Fruit fly (Drosophila melanogaster) whole organism, embryonic: ENCODE results near the gene Eato.

ENCODE experiments used
- Abd-B ChIP-seq: fragments of 200-800 bp; sonication (Bioruptor generic); optimal IDR thresholded peaks from 2 replicates; lab custom pipeline; 2018; ENCODE audit warnings: missing biosample characterization, mild to moderate bottlenecking, missing genetic modification characterization, moderate library complexity
- CG10267 ChIP-seq: fragments of 200-800 bp; sonication (Bioruptor generic); optimal IDR thresholded peaks from 2 replicates; lab custom pipeline; 2018; ENCODE audit warnings: missing biosample characterization, mild to moderate bottlenecking, missing genetic modification characterization, moderate library complexity
- CG11456 ChIP-seq: fragments of 200-800 bp; sonication (Bioruptor generic); IDR thresholded peaks from 3 replicates; pipeline ENCODE4 v1.3.6; 2022; ENCODE audit warnings: missing biosample characterization, missing genetic modification characterization
- CG11504 ChIP-seq: fragments of 200-800 bp; sonication (Bioruptor generic); optimal IDR thresholded peaks from 3 replicates; lab custom pipeline; 2019; ENCODE audit warnings: missing biosample characterization, mild to moderate bottlenecking, missing genetic modification characterization, moderate library complexity
- CG12659 ChIP-seq: fragments of 200-800 bp; sonication (Bioruptor generic); optimal IDR thresholded peaks from 3 replicates; lab custom pipeline; 2017; ENCODE audit warnings: mild to moderate bottlenecking, missing biosample characterization, missing genetic modification reagents, missing genetic modification characterization
- CG13287 ChIP-seq: fragments of 200-800 bp; sonication (Bioruptor generic); IDR thresholded peaks from 2 replicates; pipeline ENCODE4 v1.3.6; 2022; ENCODE audit warnings: missing biosample characterization, missing genetic modification characterization; ENCODE audit not compliant: partially characterized antibody
- CG14050 ChIP-seq: fragments of 200-800 bp; sonication (Bioruptor generic); IDR thresholded peaks from 3 replicates; pipeline ENCODE4 v1.3.6; 2022; ENCODE audit warnings: missing biosample characterization, missing genetic modification characterization
- CG14710 ChIP-seq: fragments of 200-800 bp; sonication (Bioruptor generic); optimal IDR thresholded peaks from 3 replicates; lab custom pipeline; 2019; ENCODE audit warnings: missing biosample characterization, mild to moderate bottlenecking, missing genetic modification characterization, moderate library complexity
- CG17186 ChIP-seq: fragments of 200-800 bp; sonication (Bioruptor generic); optimal IDR thresholded peaks from 3 replicates; lab custom pipeline; 2017; ENCODE audit warnings: missing biosample characterization, missing genetic modification reagents, missing genetic modification characterization
- CG1792 ChIP-seq: fragments of 200-800 bp; sonication (Bioruptor generic); optimal IDR thresholded peaks from 2 replicates; lab custom pipeline; 2016; ENCODE audit warnings: missing biosample characterization, missing genetic modification characterization
- CG2116 ChIP-seq: fragments of 200-800 bp; sonication (Bioruptor generic); optimal IDR thresholded peaks from 3 replicates; lab custom pipeline; 2018; ENCODE audit warnings: missing biosample characterization, mild to moderate bottlenecking, missing genetic modification characterization
- CG2120 ChIP-seq: fragments of 200-800 bp; sonication (Bioruptor generic); optimal IDR thresholded peaks from 3 replicates; lab custom pipeline; 2016; ENCODE audit warnings: missing biosample characterization, missing genetic modification characterization
- CG30403 ChIP-seq: fragments of 200-800 bp; sonication (Bioruptor generic); optimal IDR thresholded peaks from 3 replicates; lab custom pipeline; 2016; ENCODE audit warnings: missing biosample characterization, missing genetic modification characterization
- CG31365 ChIP-seq: fragments of 200-800 bp; sonication (Bioruptor generic); optimal IDR thresholded peaks from 2 replicates; lab custom pipeline; 2018; ENCODE audit warnings: missing biosample characterization, mild to moderate bottlenecking, missing genetic modification characterization
- CG3847 ChIP-seq: fragments of 200-800 bp; sonication (Bioruptor generic); IDR thresholded peaks from 2 replicates; pipeline ENCODE4 v1.3.6; 2022; ENCODE audit warnings: missing biosample characterization, missing genetic modification characterization
- CG4617 ChIP-seq: fragments of 200-800 bp; sonication (Bioruptor generic); optimal IDR thresholded peaks from 3 replicates; lab custom pipeline; 2016; ENCODE audit warnings: missing biosample characterization, missing genetic modification characterization, borderline replicate concordance
- CG6689 ChIP-seq: fragments of 200-800 bp; sonication (Bioruptor generic); IDR thresholded peaks from 2 replicates; pipeline ENCODE4 v1.3.6; 2022; ENCODE audit warnings: missing biosample characterization, missing genetic modification characterization
- CG9797 ChIP-seq: fragments of 200-800 bp; sonication (Bioruptor generic); optimal IDR thresholded peaks from 3 replicates; lab custom pipeline; 2018; ENCODE audit warnings: missing biosample characterization, mild to moderate bottlenecking, missing genetic modification characterization
- CG9932 ChIP-seq: fragments of 200-800 bp; sonication (Bioruptor generic); IDR thresholded peaks from 2 replicates; pipeline ENCODE4 v1.3.6; 2022; ENCODE audit warnings: missing biosample characterization, missing genetic modification characterization
- Dp ChIP-seq: fragments of 200-800 bp; sonication (Bioruptor generic); optimal IDR thresholded peaks from 2 replicates; lab custom pipeline; 2018; ENCODE audit warnings: missing biosample characterization, mild to moderate bottlenecking, missing genetic modification characterization, moderate library complexity
- E2f2 ChIP-seq: fragments of 200-800 bp; sonication (Bioruptor generic); IDR thresholded peaks from 2 replicates; pipeline ENCODE4 v1.3.6; 2022; ENCODE audit warnings: missing biosample characterization, missing genetic modification characterization
- HmgZ ChIP-seq: fragments of 200-800 bp; sonication (Bioruptor generic); optimal IDR thresholded peaks from 2 replicates; lab custom pipeline; 2018; ENCODE audit warnings: missing biosample characterization, mild to moderate bottlenecking, missing genetic modification characterization
- Myb ChIP-seq: fragments of 200-800 bp; sonication (Bioruptor generic); optimal IDR thresholded peaks from 2 replicates; lab custom pipeline; 2016; ENCODE audit warnings: missing biosample characterization, missing genetic modification characterization
- NfI ChIP-seq: fragments of 200-800 bp; sonication (Bioruptor generic); optimal IDR thresholded peaks from 3 replicates; lab custom pipeline; 2018; ENCODE audit warnings: missing biosample characterization, mild to moderate bottlenecking, missing genetic modification characterization, moderate library complexity
- Opbp ChIP-seq: fragments of 200-800 bp; sonication (Bioruptor generic); IDR thresholded peaks from 3 replicates; pipeline ENCODE4 v1.3.6; 2022; ENCODE audit warnings: missing biosample characterization, missing genetic modification characterization; ENCODE audit not compliant: partially characterized antibody
- Sin3A ChIP-seq: fragments of >200 bp; optimal IDR thresholded peaks from 2 replicates; lab custom pipeline; 2018
- Sox100B ChIP-seq: fragments of 200-800 bp; sonication (Bioruptor generic); optimal IDR thresholded peaks from 3 replicates; lab custom pipeline; 2018; ENCODE audit warnings: missing biosample characterization, mild to moderate bottlenecking, missing genetic modification characterization
- Sry-δ ChIP-seq: fragments of 200-800 bp; sonication (Bioruptor generic); optimal IDR thresholded peaks from 2 replicates; lab custom pipeline; 2016; ENCODE audit warnings: missing biosample characterization, missing genetic modification characterization
- amos ChIP-seq: fragments of 200-800 bp; sonication (Bioruptor generic); IDR thresholded peaks from 2 replicates; pipeline ENCODE4 v1.3.6; 2022; ENCODE audit warnings: missing biosample characterization, missing genetic modification characterization; ENCODE audit not compliant: partially characterized antibody
- aop ChIP-seq: fragments of 200-800 bp; sonication (Bioruptor generic); IDR thresholded peaks from 2 replicates; pipeline ENCODE4 v1.3.6; 2022; ENCODE audit warnings: missing biosample characterization, missing genetic modification characterization
- bbx ChIP-seq: fragments of 200-800 bp; sonication (Bioruptor generic); IDR thresholded peaks from 2 replicates; pipeline ENCODE4 v1.3.6; 2022; ENCODE audit warnings: missing biosample characterization, missing genetic modification characterization; ENCODE audit not compliant: partially characterized antibody
- dm ChIP-seq: fragments of 200-800 bp; sonication (Bioruptor generic); optimal IDR thresholded peaks from 3 replicates; lab custom pipeline; 2016; ENCODE audit warnings: missing biosample characterization, missing genetic modification characterization
- dysf ChIP-seq: fragments of 200-800 bp; sonication (Bioruptor generic); IDR thresholded peaks from 3 replicates; pipeline ENCODE4 v1.3.6; 2022; ENCODE audit warnings: missing biosample characterization, missing genetic modification characterization
- ftz-f1 ChIP-seq: fragments of 200-800 bp; sonication (Bioruptor generic); optimal IDR thresholded peaks from 2 replicates; lab custom pipeline; 2016; ENCODE audit warnings: missing biosample characterization, missing genetic modification characterization
- gfzf ChIP-seq: fragments of 200-800 bp; sonication (Bioruptor generic); optimal IDR thresholded peaks from 2 replicates; lab custom pipeline; 2016; ENCODE audit warnings: missing biosample characterization, mild to moderate bottlenecking, missing genetic modification characterization, moderate library complexity
- luna ChIP-seq: fragments of 200-800 bp; sonication (Bioruptor generic); optimal IDR thresholded peaks from 2 replicates; lab custom pipeline; 2016; ENCODE audit warnings: missing biosample characterization, missing genetic modification characterization
- nerfin-2 ChIP-seq: fragments of 200-800 bp; sonication (Bioruptor generic); IDR thresholded peaks from 2 replicates; pipeline ENCODE4 v1.3.6; 2022; ENCODE audit warnings: missing biosample characterization, missing genetic modification characterization; ENCODE audit not compliant: partially characterized antibody
- nmo ChIP-seq: fragments of 200-800 bp; sonication (Bioruptor generic); optimal IDR thresholded peaks from 2 replicates; lab custom pipeline; 2018; ENCODE audit warnings: missing biosample characterization, mild to moderate bottlenecking, missing genetic modification characterization, moderate library complexity
- pan ChIP-seq, 4 experiments: fragments of >200 bp in 3 of 4; fragments of 200-800 bp in 1 of 4; sonication (Bioruptor generic) in 1 of 4; optimal IDR thresholded peaks in 3 of 4; IDR thresholded peaks in 1 of 4; 2 replicates each; pipeline versions ENCODE4 v1.3.6 to Lab custom; 2017 to 2022; ENCODE audit warnings: missing biosample characterization in 2 of 4, missing genetic modification characterization in 2 of 4, mixed read lengths in 1 of 4
- pb ChIP-seq: fragments of 200-800 bp; sonication (Bioruptor generic); optimal IDR thresholded peaks from 3 replicates; lab custom pipeline; 2016; ENCODE audit warnings: missing biosample characterization, missing genetic modification characterization
- phol ChIP-seq: fragments of 200-800 bp; sonication (Bioruptor generic); optimal IDR thresholded peaks from 3 replicates; lab custom pipeline; 2018; ENCODE audit warnings: missing biosample characterization, mild to moderate bottlenecking, missing genetic modification characterization, moderate library complexity
- pzg ChIP-seq: fragments of 200-800 bp; sonication (Bioruptor generic); optimal IDR thresholded peaks from 3 replicates; lab custom pipeline; 2018; ENCODE audit warnings: missing biosample characterization, mild to moderate bottlenecking, missing genetic modification characterization, moderate library complexity
- repo ChIP-seq: fragments of 200-800 bp; sonication (Bioruptor generic); optimal IDR thresholded peaks from 2 replicates; lab custom pipeline; 2016; ENCODE audit warnings: missing biosample characterization, missing genetic modification characterization
- salm ChIP-seq: fragments of 200-800 bp; sonication (Bioruptor generic); optimal IDR thresholded peaks from 2 replicates; lab custom pipeline; 2018; ENCODE audit warnings: missing biosample characterization, mild to moderate bottlenecking, missing genetic modification characterization
- trem ChIP-seq: fragments of 200-800 bp; optimal IDR thresholded peaks from 3 replicates; lab custom pipeline; 2019; ENCODE audit warnings: missing biosample characterization, mild to moderate bottlenecking, missing genetic modification characterization, moderate library complexity
- vnd ChIP-seq: fragments of 200-800 bp; sonication (Bioruptor generic); IDR thresholded peaks from 3 replicates; pipeline ENCODE4 v1.3.6; 2022; ENCODE audit warnings: missing biosample characterization, missing genetic modification characterization; ENCODE audit not compliant: partially characterized antibody
- zf30C ChIP-seq: fragments of 200-800 bp; sonication (Bioruptor generic); optimal IDR thresholded peaks from 3 replicates; lab custom pipeline; 2018; ENCODE audit warnings: missing biosample characterization, mild to moderate bottlenecking, missing genetic modification characterization

Gene Eato

dm6 chr2L:13790715-13791114 is 6.8 kb downstream of the Eato start, which contains the start of gene CG16863 (continued):
- TF ChIP-seq CG9797: peak; percentile 51

- TF ChIP-seq vnd: no peak
- TF ChIP-seq aop (GFP tag; lab: Robert Waterston, UW): no peak
- TF ChIP-seq bbx (GFP tag; lab: Robert Waterston, UW): peak; percentile 30; the same call in 1 of the 2 replicates
- no peak for TF ChIP-seq CG31365 (tag; lab: Kevin White, UChicago)
- peak; percentile 70 for TF ChIP-seq E2f2 (GFP tag; lab: Robert Waterston, UW)
- TF ChIP-seq luna (GFP tag; lab: Kevin White, UChicago): no peak
- TF ChIP-seq CG9797: peak; percentile 86
- TF ChIP-seq CG10267: peak; percentile 94
- peak; percentile 2 for TF ChIP-seq CG30403 (GFP tag; lab: Kevin White, UChicago)
- no peak for TF ChIP-seq CG14050 (GFP tag; lab: Robert Waterston, UW)
- 0 out of 3 replicates have a peak, but pooled peaks have one; percentile 33 for TF ChIP-seq Opbp (GFP tag; lab: Robert Waterston, UW)
- TF ChIP-seq CG11504 (tag; lab: Kevin White, UChicago): no peak
- TF ChIP-seq CG3847 (GFP tag; lab: Robert Waterston, UW): peak; percentile 31; the same call in 1 of the 2 replicates
- peak; percentile 68 for TF ChIP-seq trem (tag; lab: Kevin White, UChicago)
- TF ChIP-seq Dp (GFP tag; lab: Kevin White, UChicago): peak; percentile 68
- peak; percentile 22 for TF ChIP-seq Sry-δ
- peak; percentile 48 for TF ChIP-seq HmgZ (tag; lab: Kevin White, UChicago)
- TF ChIP-seq repo (GFP tag; lab: Kevin White, UChicago): no peak
- peak; percentile 3 for TF ChIP-seq CG2120 (GFP tag; lab: Kevin White, UChicago)
- TF ChIP-seq CG1792 (GFP tag; lab: Kevin White, UChicago): no peak
- 0 out of 2 replicates have a peak, but pooled peaks have one; percentile 23 for TF ChIP-seq nerfin-2 (GFP tag; lab: Robert Waterston, UW)
- TF ChIP-seq CG14710 (tag; lab: Kevin White, UChicago): peak; percentile 45
- TF ChIP-seq ftz-f1 (GFP tag; lab: Kevin White, UChicago): peak; percentile 76
- peak; percentile 39 for TF ChIP-seq CG12659 (GFP tag; lab: Kevin White, UChicago)
- no peak for TF ChIP-seq CG6689 (GFP tag; lab: Robert Waterston, UW)
- TF ChIP-seq pb (GFP tag; lab: Kevin White, UChicago): no peak
- peak; percentile 34 for TF ChIP-seq Sin3A
- TF ChIP-seq NfI: no peak
- no peak for TF ChIP-seq dysf (GFP tag; lab: Robert Waterston, UW)
- no peak for TF ChIP-seq Sox100B
- peak; percentile 13 for TF ChIP-seq dm (GFP tag; lab: Kevin White, UChicago)
- peak; percentile 86 for TF ChIP-seq CG4617 (GFP tag; lab: Kevin White, UChicago)
- no peak for TF ChIP-seq CG9932 (GFP tag; lab: Robert Waterston, UW)
- TF ChIP-seq CG2116: peak; percentile 1
- peak; percentile 29 for TF ChIP-seq nmo (GFP tag; lab: Kevin White, UChicago)
- no peak for TF ChIP-seq CG17186
- peak; percentile 21 for TF ChIP-seq phol (tag; lab: Kevin White, UChicago)
- TF ChIP-seq CG13287: 0 out of 2 replicates have a peak, but pooled peaks have one; percentile 30
- TF ChIP-seq Myb (GFP tag; lab: Kevin White, UChicago): peak; percentile 98
- TF ChIP-seq gfzf (GFP tag; lab: Kevin White, UChicago): peak; percentile 89
- no peak for TF ChIP-seq CG11456 (GFP tag; lab: Robert Waterston, UW)
- no peak for TF ChIP-seq amos
- peak; percentile 78 for TF ChIP-seq pzg
- no peak for TF ChIP-seq pan (optimal IDR thresholded peaks at IDR 0.05; lab: Kevin White, UChicago)
- TF ChIP-seq pan (GFP tag; optimal IDR thresholded peaks at IDR 0.05 in 1 of 2, IDR thresholded peaks at IDR 0.05 in 1 of 2): no peak
- TF ChIP-seq zf30C (GFP tag; lab: Kevin White, UChicago): no peak
- no peak for TF ChIP-seq salm (tag; lab: Kevin White, UChicago)
- no peak for TF ChIP-seq Abd-B (GFP tag; lab: Kevin White, UChicago)
These were observed 9.5 kb downstream of the Eato start, which contains the start of gene Sec71 for dm6 chr2L:13793405-13793804. TSS of gene Sec71 (plus strand) at chr2L:13793521.
